Fruit fly (Drosophila melanogaster): Measurements from ENCODE around the gene CG17378.

The CG17378 gene

DNA sequence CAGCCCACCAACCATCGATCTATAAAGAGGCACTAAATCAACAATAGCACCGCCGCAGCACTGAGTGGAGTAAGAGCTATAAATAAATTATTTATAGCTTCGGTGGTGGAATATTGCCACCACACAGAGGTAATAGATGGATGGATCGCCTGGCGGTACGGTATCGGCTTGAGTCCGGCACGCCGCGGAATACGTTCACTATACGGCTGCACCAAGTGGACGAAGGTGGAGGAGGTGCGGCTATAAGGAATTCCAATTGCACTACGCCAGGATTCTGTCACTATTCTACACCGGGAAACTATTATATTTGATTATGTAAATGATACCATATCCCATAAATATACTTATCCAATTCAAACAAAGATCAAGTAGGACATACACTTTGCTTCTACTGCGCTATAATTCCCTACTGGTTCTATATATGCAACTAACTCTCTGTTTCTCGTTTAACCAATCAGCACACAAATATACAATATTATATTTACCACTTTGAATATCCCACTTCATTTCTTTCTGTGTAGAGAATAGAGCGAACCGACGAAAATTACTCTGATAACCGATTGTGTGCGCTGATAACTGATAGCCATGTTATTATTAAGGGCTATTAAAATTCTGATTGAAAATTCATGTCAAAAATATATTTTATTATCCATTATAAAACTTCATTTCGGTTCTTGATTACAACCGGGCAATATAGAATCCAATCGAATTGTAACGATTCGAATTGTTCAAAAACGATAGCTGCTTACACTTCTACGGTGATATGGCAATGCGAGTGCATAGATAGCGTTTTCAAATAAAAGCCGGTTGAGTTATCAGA, 45.6 kb downstream of the CG17378 start (continued):
- TF ChIP-seq nom (GFP tag; optimal IDR thresholded peaks at IDR 0.05) (no peak), CG16779 (GFP tag; IDR thresholded peaks at IDR 0.05) (no peak), Eip74EF (GFP tag; optimal IDR thresholded peaks at IDR 0.05) (peak in 1 of 2 experiments; percentile 31), Nf-YC (tag; optimal IDR thresholded peaks at IDR 0.05) (no peak), oc (tag; optimal IDR thresholded peaks at IDR 0.05) (no peak), NFAT (GFP tag; IDR thresholded peaks at IDR 0.05) (no peak), CG9797 (GFP tag; optimal IDR thresholded peaks at IDR 0.05) (no peak), Mrtf (GFP tag; IDR thresholded peaks at IDR 0.05) (no peak), gsb-n (tag; optimal IDR thresholded peaks at IDR 0.05) (no peak), aop (GFP tag; IDR thresholded peaks at IDR 0.05) (no peak), CG6813 (GFP tag; optimal IDR thresholded peaks at IDR 0.05) (no peak), CG12769 (tag; optimal IDR thresholded peaks at IDR 0.05) (peak; percentile 14), tio (GFP tag; optimal IDR thresholded peaks at IDR 0.05) (peak; percentile 51), ems (GFP tag; optimal IDR thresholded peaks at IDR 0.05) (no peak), crol (GFP tag; IDR thresholded peaks at IDR 0.05) (no peak), CG34224 (GFP tag; IDR thresholded peaks at IDR 0.05; ENCODE audit: partially characterized antibody) (no peak), wdn (GFP tag; IDR thresholded peaks at IDR 0.05) (no peak), Doc3 (GFP tag; IDR thresholded peaks at IDR 0.05; ENCODE audit: partially characterized antibody) (no peak), Ada2b (GFP tag; IDR thresholded peaks at IDR 0.05) (no peak), Taf1 (GFP tag; IDR thresholded peaks at IDR 0.05) (no peak), D (optimal IDR thresholded peaks at IDR 0.05) (no peak), D (GFP tag; optimal IDR thresholded peaks at IDR 0.05) (peak; percentile 34), Hr78 (GFP tag; optimal IDR thresholded peaks at IDR 0.05) (no peak), usp (GFP tag; optimal IDR thresholded peaks at IDR 0.05) (no peak), Dip3 (GFP tag; optimal IDR thresholded peaks at IDR 0.05) (peak; percentile 21), CG18599 (GFP tag; optimal IDR thresholded peaks at IDR 0.05) (peak; percentile 27), tap (tag; optimal IDR thresholded peaks at IDR 0.05) (peak; percentile 9), CG13296 (GFP tag; optimal IDR thresholded peaks at IDR 0.05) (no peak), en (GFP tag; optimal IDR thresholded peaks at IDR 0.05) (no peak), CG2116 (GFP tag; optimal IDR thresholded peaks at IDR 0.05) (no peak), chif (GFP tag; optimal IDR thresholded peaks at IDR 0.05) (peak in 1 of 2 experiments; percentile 6), CG11696 (GFP tag; IDR thresholded peaks at IDR 0.05) (no peak), HLH54F (GFP tag; optimal IDR thresholded peaks at IDR 0.05) (no peak), CG8089 (GFP tag; optimal IDR thresholded peaks at IDR 0.05) (no peak), sna (GFP tag; IDR thresholded peaks at IDR 0.05; ENCODE audit: partially characterized antibody) (no peak), MESR4 (GFP tag; optimal IDR thresholded peaks at IDR 0.05) (no peak), CG14050 (GFP tag; IDR thresholded peaks at IDR 0.05) (no peak), CG4707 (GFP tag; optimal IDR thresholded peaks at IDR 0.05) (no peak), ab (GFP tag; optimal IDR thresholded peaks at IDR 0.05) (no peak), Sry-β (GFP tag; optimal IDR thresholded peaks at IDR 0.05) (no peak), knrl (GFP tag; IDR thresholded peaks at IDR 0.05; ENCODE audit: partially characterized antibody) (no peak), Oaz (GFP tag; IDR thresholded peaks at IDR 0.05) (no peak), CG13424 (tag; optimal IDR thresholded peaks at IDR 0.05) (peak; percentile 39), CG8478 (optimal IDR thresholded peaks at IDR 0.05) (no peak), CG18619 (GFP tag; optimal IDR thresholded peaks at IDR 0.05) (peak; percentile 27), z (GFP tag; IDR thresholded peaks at IDR 0.05) (no peak), CG10366 (GFP tag; IDR thresholded peaks at IDR 0.05) (no peak; the same call in 1 of the 2 replicates), CG33557 (GFP tag; optimal IDR thresholded peaks at IDR 0.05) (no peak), CG1602 (GFP tag; optimal IDR thresholded peaks at IDR 0.05) (peak; percentile 9), az2 (GFP tag; optimal IDR thresholded peaks at IDR 0.05) (peak; percentile 31)
